Worm (Caenorhabditis elegans) whole organism, early embryonic: ENCODE measurements around the gene ZK6.6.
A peak's percentile ranks its signal among the peaks of the same experiment; 100 is the strongest.

ENCODE experiments used
- B0310.2 ChIP-seq: sonication (generic microtip); optimal IDR thresholded peaks from 2 replicates; lab custom pipeline; 2016; ENCODE audit warnings: mild to moderate bottlenecking, missing genetic modification characterization, missing compliant biosample characterization
- F13C5.2 ChIP-seq: sonication (generic microtip); optimal IDR thresholded peaks from 2 replicates; lab custom pipeline; 2017; ENCODE audit warnings: mild to moderate bottlenecking, missing genetic modification characterization, inconsistent platforms, missing compliant biosample characterization
- aly-1 ChIP-seq: sonication (generic microtip); optimal IDR thresholded peaks from 2 replicates; lab custom pipeline; 2016; ENCODE audit warnings: missing genetic modification characterization, missing compliant biosample characterization
- ama-1 ChIP-seq: fragments of 150-350 bp; optimal IDR thresholded peaks from 2 replicates; lab custom pipeline; 2014
- ceh-13 ChIP-seq: fragments of 200-800 bp; sonication (Bioruptor generic); optimal IDR thresholded peaks from 2 replicates; lab custom pipeline; 2018; ENCODE audit warnings: mild to moderate bottlenecking, missing genetic modification characterization, missing compliant biosample characterization
- ceh-36 ChIP-seq: sonication (generic microtip); optimal IDR thresholded peaks from 2 replicates; lab custom pipeline; 2016; ENCODE audit warnings: missing genetic modification characterization, inconsistent platforms, missing compliant biosample characterization
- ets-7 ChIP-seq: sonication (generic microtip); optimal IDR thresholded peaks from 2 replicates; lab custom pipeline; 2016; ENCODE audit warnings: missing genotype, missing genetic modification characterization, missing compliant biosample characterization
- flt-1 ChIP-seq: fragments of 200-800 bp; sonication (Bioruptor generic); IDR thresholded peaks from 2 replicates; pipeline ENCODE4 v1.3.6; 2022; ENCODE audit warnings: missing genetic modification characterization, missing compliant biosample characterization
- hmbx-1 ChIP-seq: sonication (generic microtip); optimal IDR thresholded peaks from 2 replicates; lab custom pipeline; 2016; ENCODE audit warnings: mild to moderate bottlenecking, missing genetic modification characterization, missing compliant biosample characterization
- hmg-4 ChIP-seq: fragments of 200-800 bp; sonication (Bioruptor generic); optimal IDR thresholded peaks from 2 replicates; lab custom pipeline; 2018; ENCODE audit warnings: mild to moderate bottlenecking, missing genetic modification characterization, missing compliant biosample characterization
- hnd-1 ChIP-seq: sonication (generic microtip); optimal IDR thresholded peaks from 2 replicates; lab custom pipeline; 2016; ENCODE audit warnings: missing genetic modification characterization, missing compliant biosample characterization
- pes-1 ChIP-seq: fragments of 200-800 bp; sonication (Bioruptor generic); IDR thresholded peaks from 2 replicates; pipeline ENCODE4 v1.3.6; 2022; ENCODE audit warnings: missing genetic modification reagents, missing genetic modification characterization, missing compliant biosample characterization
- scrt-1 ChIP-seq: fragments of 200-800 bp; sonication (Bioruptor generic); IDR thresholded peaks from 2 replicates; pipeline ENCODE4 v1.3.6; 2022; ENCODE audit warnings: missing genetic modification characterization, missing compliant biosample characterization
- sea-1 ChIP-seq: fragments of 200-800 bp; sonication (Bioruptor generic); conservative IDR thresholded peaks from 2 replicates; pipeline ENCODE4 v1.3.6; 2022; ENCODE audit warnings: missing genetic modification characterization, missing compliant biosample characterization
- tbx-11 ChIP-seq: fragments of 200-800 bp; sonication (Bioruptor generic); IDR thresholded peaks from 2 replicates; pipeline ENCODE4 v1.3.6; 2022; ENCODE audit warnings: missing genetic modification characterization, missing compliant biosample characterization
- tbx-37 ChIP-seq: fragments of 200-800 bp; sonication (Bioruptor generic); conservative IDR thresholded peaks from 2 replicates; pipeline ENCODE4 v1.3.6; 2022; ENCODE audit warnings: missing genetic modification reagents, missing genetic modification characterization, missing compliant biosample characterization
- tra-4 ChIP-seq: sonication (generic microtip); optimal IDR thresholded peaks from 2 replicates; lab custom pipeline; 2017; ENCODE audit warnings: missing genetic modification characterization, missing compliant biosample characterization

Gene ZK6.6

ce11 chrV:370033-370432 is 18.5 kb upstream of the ZK6.6 start, which contains the start of gene mltn-7:
TSS of gene mltn-7 (plus strand) at chrV:370333.
- TF ChIP-seq scrt-1 (no peak), ama-1 (lab: Kevin White, UChicago) (no peak), tbx-11 (GFP tag; lab: Robert Waterston, UW) (no peak), flt-1 (GFP tag; lab: Robert Waterston, UW) (no peak), B0310.2 (no peak), hnd-1 (no peak), ceh-13 (GFP tag; lab: Kevin White, UChicago) (no peak), aly-1 (no peak), hmbx-1 (no peak)

ce11 chrV:373192-373591 is 15.3 kb upstream of the ZK6.6 start:
- TF ChIP-seq ceh-36 (peak; percentile 67), pes-1 (GFP tag; lab: Robert Waterston, UW) (no peak)

ce11 chrV:376790-377189 is 11.7 kb upstream of the ZK6.6 start:
- TF ChIP-seq B0310.2 (no peak), tra-4 (tag; lab: Kevin White, UChicago) (no peak), tbx-37 (GFP tag; lab: Robert Waterston, UW) (no peak), hmg-4 (GFP tag; lab: Kevin White, UChicago) (no peak), ets-7 (tag; lab: Kevin White, UChicago) (no peak)

ce11 chrV:378231-378630 is 10.3 kb upstream of the ZK6.6 start:
- TF ChIP-seq B0310.2: no peak
- TF ChIP-seq F13C5.2 (tag; lab: Kevin White, UChicago): no peak
- no peak for TF ChIP-seq hmg-4 (GFP tag; lab: Kevin White, UChicago)
- no peak for TF ChIP-seq aly-1
- TF ChIP-seq ama-1 (lab: Kevin White, UChicago): no peak
- no peak for TF ChIP-seq sea-1 (GFP tag; lab: Robert Waterston, UW)
- no peak for TF ChIP-seq flt-1 (GFP tag; lab: Robert Waterston, UW)
- no peak for TF ChIP-seq hmbx-1
- no peak for TF ChIP-seq ets-7 (tag; lab: Kevin White, UChicago)
- no peak for TF ChIP-seq ceh-36
- no peak for TF ChIP-seq tbx-37 (GFP tag; lab: Robert Waterston, UW)
- TF ChIP-seq pes-1 (GFP tag; lab: Robert Waterston, UW): no peak
- TF ChIP-seq scrt-1: no peak
- TF ChIP-seq ceh-13 (GFP tag; lab: Kevin White, UChicago): no peak
- TF ChIP-seq hnd-1: no peak
- TF ChIP-seq tbx-11 (GFP tag; lab: Robert Waterston, UW): no peak
- TF ChIP-seq tra-4 (tag; lab: Kevin White, UChicago): no peak

ce11 chrV:380186-380585 is 8.3 kb upstream of the ZK6.6 start, which contains the start of gene mltn-8:
TSS of gene mltn-8 (minus strand) at chrV:380286.
- TF ChIP-seq tra-4 (tag; lab: Kevin White, UChicago) (no peak), tbx-11 (GFP tag; lab: Robert Waterston, UW) (no peak), ets-7 (tag; lab: Kevin White, UChicago) (no peak), aly-1 (no peak), ceh-13 (GFP tag; lab: Kevin White, UChicago) (no peak), sea-1 (GFP tag; lab: Robert Waterston, UW) (no peak), hnd-1 (no peak), pes-1 (GFP tag; lab: Robert Waterston, UW) (no peak), tbx-37 (GFP tag; lab: Robert Waterston, UW) (no peak), F13C5.2 (tag; lab: Kevin White, UChicago) (no peak), ama-1 (lab: Kevin White, UChicago) (no peak), scrt-1 (no peak), B0310.2 (no peak), ceh-36 (no peak), hmbx-1 (no peak), hmg-4 (GFP tag; lab: Kevin White, UChicago) (no peak)

- TF ChIP-seq aly-1 (no peak), flt-1 (GFP tag; lab: Robert Waterston, UW) (no peak), tra-4 (tag; lab: Kevin White, UChicago) (no peak), hmbx-1 (no peak), tbx-37 (GFP tag; lab: Robert Waterston, UW) (no peak), B0310.2 (no peak), hmg-4 (GFP tag; lab: Kevin White, UChicago) (no peak), scrt-1 (no peak)
Measured at ce11 chrV:381227-381950, 7.1 kb upstream of the ZK6.6 start, which contains the start of gene ZK6.8. TSS of gene ZK6.8 (plus strand) at chrV:381908.

- TF ChIP-seq F13C5.2 (tag; lab: Kevin White, UChicago) (no peak), sea-1 (GFP tag; lab: Robert Waterston, UW) (no peak), flt-1 (GFP tag; lab: Robert Waterston, UW) (no peak), hmg-4 (GFP tag; lab: Kevin White, UChicago) (no peak)
Measured at ce11 chrV:384511-384910, 4.0 kb upstream of the ZK6.6 start.

ce11 chrV:385488-385887 is 3.0 kb upstream of the ZK6.6 start, which contains the start of gene lipl-5:
TSS of gene lipl-5 (plus strand) at chrV:385746.
- TF ChIP-seq tbx-37 (GFP tag; lab: Robert Waterston, UW) (no peak), F13C5.2 (tag; lab: Kevin White, UChicago) (no peak), hnd-1 (no peak), ama-1 (lab: Kevin White, UChicago) (no peak), ceh-36 (no peak), tra-4 (tag; lab: Kevin White, UChicago) (no peak), scrt-1 (no peak)
